Worm (Caenorhabditis elegans) whole organism, L1 larva: ENCODE data around the gene clec-238.

Experiments used
- F16B12.6 ChIP-seq: fragments of 150-350 bp; optimal IDR thresholded peaks from 2 replicates; lab custom pipeline; 2014; ENCODE audit warnings: missing biosample characterization, missing genetic modification characterization
- ama-1 ChIP-seq: fragments of 150-350 bp; optimal IDR thresholded peaks from 2 replicates; lab custom pipeline; 2014
- ces-1 ChIP-seq: fragments of 150-350 bp; optimal IDR thresholded peaks from 2 replicates; lab custom pipeline; 2014; ENCODE audit warnings: missing biosample characterization, missing genetic modification reagents, missing genetic modification characterization
- fkh-10 ChIP-seq: sonication (generic microtip); optimal IDR thresholded peaks from 2 replicates; lab custom pipeline; 2017; ENCODE audit warnings: missing biosample characterization, missing genetic modification reagents, missing genetic modification characterization
- isw-1 ChIP-seq: fragments of 200-800 bp; sonication (Bioruptor generic); IDR thresholded peaks from 2 replicates; pipeline ENCODE4 v1.3.6; 2022; ENCODE audit warnings: missing genetic modification characterization, missing compliant biosample characterization
- lin-13 ChIP-seq: fragments of 150-350 bp; optimal IDR thresholded peaks from 2 replicates; lab custom pipeline; 2014; ENCODE audit warnings: missing biosample characterization, missing genetic modification reagents, missing genetic modification characterization
- lin-39 ChIP-seq: fragments of 150-350 bp; optimal IDR thresholded peaks from 2 replicates; lab custom pipeline; 2014; ENCODE audit warnings: missing biosample characterization, missing genetic modification reagents, missing genetic modification characterization
- nhr-85 ChIP-seq: sonication (generic microtip); peaks from one replicate; lab custom pipeline; 2016; ENCODE audit warnings: missing genetic modification characterization, inconsistent platforms, missing compliant biosample characterization
- snpc-4 ChIP-seq: fragments of 150-350 bp; optimal IDR thresholded peaks from 2 replicates; lab custom pipeline; 2014; ENCODE audit warnings: missing biosample characterization, missing genetic modification characterization
- sptf-1 ChIP-seq: fragments of 150-350 bp; optimal IDR thresholded peaks from 2 replicates; lab custom pipeline; 2014; ENCODE audit warnings: missing biosample characterization, missing genetic modification characterization
- unc-62 ChIP-seq: fragments of 150-350 bp; optimal IDR thresholded peaks from 2 replicates; lab custom pipeline; 2014; ENCODE audit warnings: missing biosample characterization, missing genetic modification reagents, missing genetic modification characterization
- ztf-11 ChIP-seq, 2 experiments: sonication (generic microtip); optimal IDR thresholded peaks; 2 replicates each; lab custom pipeline; 2016 to 2017; ENCODE audit warnings: missing genetic modification characterization in 2 of 2, missing biosample characterization in 1 of 2, missing compliant biosample characterization in 1 of 2

DNA sequence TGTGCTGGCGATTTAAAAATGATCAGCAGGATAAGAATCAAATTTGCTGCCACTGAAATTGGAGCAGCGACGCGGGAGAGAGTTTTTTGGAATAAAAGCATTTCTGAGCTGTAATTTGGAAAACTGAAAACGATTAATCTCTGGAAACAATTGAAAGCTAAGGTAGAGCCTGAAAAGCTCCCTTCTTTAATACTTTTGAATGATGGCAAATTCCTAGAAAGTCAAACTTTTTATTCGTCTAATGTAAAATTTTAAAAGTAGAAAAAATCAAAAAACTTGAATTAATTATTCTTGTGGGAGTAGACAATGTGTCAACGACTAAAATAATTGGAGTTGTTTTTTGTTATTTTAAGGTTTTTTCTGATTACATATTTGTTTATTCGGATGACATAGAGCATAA is 48.6 kb downstream of the clec-238 start, which contains the start of gene str-217:
- no peak for TF ChIP-seq F16B12.6 (tag; lab: Kevin White, UChicago)
- no peak for TF ChIP-seq lin-39 (tag; lab: Kevin White, UChicago)
- no peak for TF ChIP-seq unc-62 (GFP tag; lab: Kevin White, UChicago)
- TF ChIP-seq snpc-4 (tag; lab: Kevin White, UChicago) = no peak
- no peak for TF ChIP-seq lin-13 (GFP tag; lab: Kevin White, UChicago)
- TF ChIP-seq ces-1 (GFP tag; lab: Kevin White, UChicago) = no peak
- no peak for TF ChIP-seq nhr-85 (tag; lab: Kevin White, UChicago)
- no peak for TF ChIP-seq ztf-11 (tag; optimal IDR thresholded peaks at IDR 0.05; lab: Kevin White, UChicago)
- TF ChIP-seq ama-1 (lab: Kevin White, UChicago) = no peak
- TF ChIP-seq sptf-1 (tag; lab: Kevin White, UChicago) = no peak
- TF ChIP-seq isw-1 (GFP tag; lab: Robert Waterston, UW) = no peak
- no peak for TF ChIP-seq fkh-10
